Fruit fly (Drosophila melanogaster) whole organism, embryonic: Measurements from ENCODE around the gene Rack1.
A peak's percentile ranks its signal among the peaks of the same experiment; 100 is the strongest.

Source experiments
- B-H2 ChIP-seq: fragments of 200-800 bp; sonication (Bioruptor generic); optimal IDR thresholded peaks from 2 replicates; lab custom pipeline; 2018; ENCODE audit warnings: missing biosample characterization, mild to moderate bottlenecking, missing genetic modification characterization
- CG10209 ChIP-seq: fragments of 200-800 bp; sonication (Bioruptor generic); optimal IDR thresholded peaks from 3 replicates; lab custom pipeline; 2017; ENCODE audit warnings: missing biosample characterization, mild to moderate bottlenecking, missing genetic modification characterization, missing genetic modification reagents
- CG10274 ChIP-seq: fragments of 200-800 bp; sonication (Bioruptor generic); optimal IDR thresholded peaks from 3 replicates; lab custom pipeline; 2017; ENCODE audit warnings: missing biosample characterization, mild to moderate bottlenecking, missing genetic modification characterization
- CG10366 ChIP-seq: fragments of 200-800 bp; sonication (Bioruptor generic); IDR thresholded peaks from 2 replicates; pipeline ENCODE4 v1.3.6; 2022; ENCODE audit warnings: missing biosample characterization, missing genetic modification characterization
- CG12744 ChIP-seq: fragments of 200-800 bp; sonication (Bioruptor generic); optimal IDR thresholded peaks from 2 replicates; lab custom pipeline; 2016; ENCODE audit warnings: missing biosample characterization, missing genetic modification characterization
- CG17359 ChIP-seq: fragments of 200-800 bp; sonication (Bioruptor generic); optimal IDR thresholded peaks from 3 replicates; lab custom pipeline; 2018; ENCODE audit warnings: missing biosample characterization, mild to moderate bottlenecking, missing genetic modification characterization, moderate library complexity
- CG17829 ChIP-seq: fragments of 200-800 bp; optimal IDR thresholded peaks from 2 replicates; lab custom pipeline; 2019; ENCODE audit warnings: missing biosample characterization, mild to moderate bottlenecking, missing genetic modification characterization, moderate library complexity
- CG32767 ChIP-seq: fragments of 200-800 bp; sonication (Bioruptor generic); IDR thresholded peaks from 2 replicates; pipeline ENCODE4 v1.3.6; 2022; ENCODE audit warnings: missing biosample characterization, missing genetic modification characterization
- CG3726 ChIP-seq: fragments of 200-800 bp; sonication (Bioruptor generic); IDR thresholded peaks from 3 replicates; pipeline ENCODE4, ENCODE4 v1.3.6; 2022; ENCODE audit warnings: missing biosample characterization, missing genetic modification characterization
- CG3847 ChIP-seq: fragments of 200-800 bp; sonication (Bioruptor generic); IDR thresholded peaks from 2 replicates; pipeline ENCODE4 v1.3.6; 2022; ENCODE audit warnings: missing biosample characterization, missing genetic modification characterization
- CG3995 ChIP-seq: fragments of 200-800 bp; sonication (Bioruptor generic); optimal IDR thresholded peaks from 3 replicates; lab custom pipeline; 2016; ENCODE audit warnings: missing biosample characterization, missing genetic modification characterization
- CG6689 ChIP-seq: fragments of 200-800 bp; sonication (Bioruptor generic); IDR thresholded peaks from 2 replicates; pipeline ENCODE4 v1.3.6; 2022; ENCODE audit warnings: missing biosample characterization, missing genetic modification characterization
- CG6791 ChIP-seq: fragments of 200-800 bp; sonication (Bioruptor generic); IDR thresholded peaks from 3 replicates; pipeline ENCODE4 v1.3.6; 2022; ENCODE audit warnings: missing biosample characterization, missing genetic modification characterization; ENCODE audit not compliant: partially characterized antibody
- CG7987 ChIP-seq: fragments of 200-800 bp; sonication (Bioruptor generic); optimal IDR thresholded peaks from 2 replicates; lab custom pipeline; 2018; ENCODE audit warnings: missing biosample characterization, mild to moderate bottlenecking, missing genetic modification characterization, moderate library complexity
- CG8281 ChIP-seq: fragments of 200-800 bp; sonication (Bioruptor generic); optimal IDR thresholded peaks from 2 replicates; lab custom pipeline; 2018; ENCODE audit warnings: missing biosample characterization, mild to moderate bottlenecking, missing genetic modification characterization, moderate library complexity
- CG9727 ChIP-seq: fragments of 200-800 bp; sonication (Bioruptor generic); optimal IDR thresholded peaks from 3 replicates; lab custom pipeline; 2017; ENCODE audit warnings: missing biosample characterization, mild to moderate bottlenecking, missing genetic modification characterization
- CHES-1-like ChIP-seq: fragments of 200-800 bp; sonication (Bioruptor generic); optimal IDR thresholded peaks from 2 replicates; lab custom pipeline; 2016; ENCODE audit warnings: missing biosample characterization, missing genetic modification characterization
- Ets65A ChIP-seq: fragments of 200-800 bp; sonication (Bioruptor generic); peaks from one replicate; lab custom pipeline; 2016; ENCODE audit warnings: missing biosample characterization, missing genetic modification characterization
- Hr3 ChIP-seq: fragments of 200-800 bp; sonication (Bioruptor generic); optimal IDR thresholded peaks from 3 replicates; lab custom pipeline; 2016; ENCODE audit warnings: missing biosample characterization, missing genetic modification characterization
- Hr78 ChIP-seq, 2 experiments: fragments of 200-800 bp in 1 of 2; fragments of >200 bp in 1 of 2; sonication (Bioruptor generic) in 1 of 2; optimal IDR thresholded peaks; 2 replicates each; lab custom pipeline; 2017 to 2019; ENCODE audit warnings: missing biosample characterization in 2 of 2, missing genetic modification characterization in 2 of 2, mild to moderate bottlenecking in 1 of 2, moderate library complexity in 1 of 2
- Meics ChIP-seq: fragments of 200-800 bp; sonication (Bioruptor generic); optimal IDR thresholded peaks from 2 replicates; lab custom pipeline; 2017; ENCODE audit warnings: missing biosample characterization, mild to moderate bottlenecking, missing genetic modification characterization
- Neu2 ChIP-seq: fragments of 200-800 bp; sonication (Bioruptor generic); optimal IDR thresholded peaks from 3 replicates; lab custom pipeline; 2016; ENCODE audit warnings: missing biosample characterization, missing genetic modification characterization, borderline replicate concordance
- Opbp ChIP-seq: fragments of 200-800 bp; sonication (Bioruptor generic); IDR thresholded peaks from 3 replicates; pipeline ENCODE4 v1.3.6; 2022; ENCODE audit warnings: missing biosample characterization, missing genetic modification characterization; ENCODE audit not compliant: partially characterized antibody
- Spps ChIP-seq: fragments of 200-800 bp; sonication (Bioruptor generic); optimal IDR thresholded peaks from 2 replicates; lab custom pipeline; 2018; ENCODE audit warnings: missing biosample characterization, mild to moderate bottlenecking, missing genetic modification characterization
- Sry-δ ChIP-seq: fragments of 200-800 bp; sonication (Bioruptor generic); optimal IDR thresholded peaks from 2 replicates; lab custom pipeline; 2016; ENCODE audit warnings: missing biosample characterization, missing genetic modification characterization
- YL-1 ChIP-seq: fragments of 200-800 bp; sonication (Bioruptor generic); optimal IDR thresholded peaks from 3 replicates; lab custom pipeline; 2017; ENCODE audit warnings: missing biosample characterization, mild to moderate bottlenecking, missing genetic modification characterization
- chif ChIP-seq, 2 experiments: fragments of 200-800 bp; sonication (Bioruptor generic); optimal IDR thresholded peaks; 3 replicates each; lab custom pipeline; 2016; ENCODE audit warnings: missing biosample characterization in 2 of 2, missing genetic modification characterization in 2 of 2
- chinmo ChIP-seq: fragments of 200-800 bp; sonication (Bioruptor generic); IDR thresholded peaks from 4 replicates; pipeline ENCODE4 v1.3.6; 2022; ENCODE audit warnings: missing biosample characterization, missing genetic modification characterization; ENCODE audit not compliant: partially characterized antibody
- ftz-f1 ChIP-seq: fragments of 200-800 bp; sonication (Bioruptor generic); optimal IDR thresholded peaks from 2 replicates; lab custom pipeline; 2016; ENCODE audit warnings: missing biosample characterization, missing genetic modification characterization
- fu2 ChIP-seq: fragments of 200-800 bp; sonication (Bioruptor generic); optimal IDR thresholded peaks from 2 replicates; lab custom pipeline; 2016; ENCODE audit warnings: missing biosample characterization, missing genetic modification characterization
- gcm ChIP-seq: fragments of 200-800 bp; sonication (Bioruptor generic); optimal IDR thresholded peaks from 2 replicates; lab custom pipeline; 2019; ENCODE audit warnings: missing biosample characterization, mild to moderate bottlenecking, missing genetic modification characterization, moderate library complexity
- her ChIP-seq: fragments of 200-800 bp; sonication (Bioruptor generic); optimal IDR thresholded peaks from 2 replicates; lab custom pipeline; 2016; ENCODE audit warnings: missing biosample characterization, missing genetic modification characterization
- inv ChIP-seq: fragments of 200-800 bp; sonication (Bioruptor generic); IDR thresholded peaks from 2 replicates; pipeline ENCODE4 v1.3.6; 2022; ENCODE audit warnings: missing biosample characterization, missing genetic modification characterization; ENCODE audit not compliant: partially characterized antibody
- kay ChIP-seq: fragments of 200-800 bp; sonication (Bioruptor generic); optimal IDR thresholded peaks from 2 replicates; lab custom pipeline; 2016; ENCODE audit warnings: missing biosample characterization, missing genetic modification characterization
- lola ChIP-seq, 3 experiments: fragments of >200 bp in 2 of 3; fragments of 200-800 bp in 1 of 3; sonication (Bioruptor generic) in 1 of 3; optimal IDR thresholded peaks; 2 replicates each; lab custom pipeline; 2017 to 2019; ENCODE audit warnings: missing biosample characterization in 3 of 3, missing genetic modification characterization in 3 of 3, mild to moderate bottlenecking in 1 of 3, moderate library complexity in 1 of 3
- nau ChIP-seq: fragments of 200-800 bp; sonication (Bioruptor generic); optimal IDR thresholded peaks from 3 replicates; lab custom pipeline; 2017; ENCODE audit warnings: missing biosample characterization, mild to moderate bottlenecking, missing genetic modification characterization, missing genetic modification reagents
- nom ChIP-seq: fragments of 200-800 bp; sonication (Bioruptor generic); optimal IDR thresholded peaks from 2 replicates; lab custom pipeline; 2017; ENCODE audit warnings: missing biosample characterization, missing genetic modification characterization, mild to moderate bottlenecking, moderate library complexity, missing genetic modification reagents
- onecut ChIP-seq: fragments of 200-800 bp; sonication (Bioruptor generic); IDR thresholded peaks from 2 replicates; pipeline ENCODE4 v1.3.6; 2022; ENCODE audit warnings: missing biosample characterization, missing genetic modification characterization
- prd ChIP-seq, 3 experiments: fragments of >200 bp in 2 of 3; fragments of 200-800 bp in 1 of 3; sonication (Bioruptor generic) in 1 of 3; optimal IDR thresholded peaks in 2 of 3; IDR thresholded peaks in 1 of 3; 2 replicates in 2 of 3; 3 replicates in 1 of 3; pipeline versions ENCODE4 v1.3.6 to Lab custom; 2017 to 2022; ENCODE audit warnings: missing biosample characterization in 1 of 3, missing genetic modification characterization in 1 of 3
- pzg ChIP-seq: fragments of 200-800 bp; sonication (Bioruptor generic); optimal IDR thresholded peaks from 3 replicates; lab custom pipeline; 2018; ENCODE audit warnings: missing biosample characterization, mild to moderate bottlenecking, missing genetic modification characterization, moderate library complexity
- rib ChIP-seq: fragments of 200-800 bp; sonication (Bioruptor generic); IDR thresholded peaks from 2 replicates; pipeline ENCODE4 v1.3.6; 2022; ENCODE audit warnings: missing biosample characterization, missing genetic modification characterization
- sens ChIP-seq: fragments of 200-800 bp; sonication (Bioruptor generic); peaks from one replicate; lab custom pipeline; 2016; ENCODE audit warnings: missing biosample characterization, missing genetic modification characterization
- slbo ChIP-seq: fragments of 200-800 bp; sonication (Bioruptor generic); IDR thresholded peaks from 2 replicates; pipeline ENCODE4 v1.3.6; 2022; ENCODE audit warnings: missing biosample characterization, missing genetic modification characterization
- sna ChIP-seq: fragments of 200-800 bp; sonication (Bioruptor generic); IDR thresholded peaks from 2 replicates; pipeline ENCODE4 v1.3.6; 2022; ENCODE audit warnings: missing biosample characterization, missing genetic modification characterization; ENCODE audit not compliant: partially characterized antibody
- sug ChIP-seq: fragments of 200-800 bp; optimal IDR thresholded peaks from 2 replicates; lab custom pipeline; 2019; ENCODE audit warnings: missing biosample characterization, mild to moderate bottlenecking, missing genetic modification characterization, moderate library complexity
- yki ChIP-seq: fragments of >200 bp; optimal IDR thresholded peaks from 3 replicates; lab custom pipeline; 2018
- zfh1 ChIP-seq: fragments of 200-800 bp; sonication (Bioruptor generic); IDR thresholded peaks from 3 replicates; pipeline ENCODE4 v1.3.6; 2022; ENCODE audit warnings: missing biosample characterization, missing genetic modification characterization

Gene Rack1

dm6 chr2L:7811249-7812002, 15.7 kb downstream of the Rack1 start, which contains the start of gene LanB1 (continued):
- TF ChIP-seq CG17359 (tag; lab: Kevin White, UChicago) (peak; percentile 39), her (GFP tag; lab: Kevin White, UChicago) (peak; percentile 61), CG3726 (GFP tag; lab: Robert Waterston, UW) (no peak), pzg (peak; percentile 34), CHES-1-like (peak; percentile 11), nau (GFP tag; lab: Kevin White, UChicago) (peak; percentile 8), CG3995 (GFP tag; lab: Kevin White, UChicago) (no peak), CG9727 (GFP tag; lab: Kevin White, UChicago) (no peak), Ets65A (GFP tag; lab: Kevin White, UChicago) (no peak), Neu2 (no peak), prd (optimal IDR thresholded peaks at IDR 0.05; lab: Kevin White, UChicago) (no peak), prd (GFP tag; IDR thresholded peaks at IDR 0.05; lab: Robert Waterston, UW) (0 out of 3 replicates have a peak, but pooled peaks have one; percentile 8), Hr78 (GFP tag; optimal IDR thresholded peaks at IDR 0.05; lab: Kevin White, UChicago) (no peak), Sry-δ (GFP tag; lab: Kevin White, UChicago) (peak; percentile 49), CG8281 (tag; lab: Kevin White, UChicago) (no peak), CG12744 (GFP tag; lab: Kevin White, UChicago) (no peak), yki (lab: Kevin White, UChicago) (no peak), sna (GFP tag; lab: Robert Waterston, UW) (0 out of 2 replicates have a peak, but pooled peaks have one; percentile 37), CG7987 (peak; percentile 36), sug (no peak), onecut (0 out of 2 replicates have a peak, but pooled peaks have one; percentile 27), zfh1 (GFP tag; lab: Robert Waterston, UW) (no peak; the same call in 2 of the 3 replicates), lola (GFP tag; optimal IDR thresholded peaks at IDR 0.05; lab: Kevin White, UChicago) (no peak), Hr3 (GFP tag; lab: Kevin White, UChicago) (no peak), CG17829 (tag; lab: Kevin White, UChicago) (peak; percentile 7), chif (GFP tag; optimal IDR thresholded peaks at IDR 0.05; lab: Kevin White, UChicago) (no peak), CG10366 (GFP tag; lab: Robert Waterston, UW) (no peak), fu2 (GFP tag; lab: Kevin White, UChicago) (no peak), CG10274 (GFP tag; lab: Kevin White, UChicago) (no peak), CG3847 (GFP tag; lab: Robert Waterston, UW) (no peak), CG6689 (no peak), Meics (no peak), chinmo (GFP tag; lab: Robert Waterston, UW) (0 out of 4 replicates have a peak, but pooled peaks have one; percentile 47), gcm (GFP tag; lab: Kevin White, UChicago) (no peak), CG10209 (no peak), CG6791 (GFP tag; lab: Robert Waterston, UW) (peak; percentile 61; the same call in 2 of the 3 replicates), inv (peak; percentile 31; the same call in 1 of the 2 replicates), B-H2 (GFP tag; lab: Kevin White, UChicago) (no peak), YL-1 (GFP tag; lab: Kevin White, UChicago) (peak; percentile 7), ftz-f1 (GFP tag; lab: Kevin White, UChicago) (peak; percentile 28), CG32767 (GFP tag; lab: Robert Waterston, UW) (peak; percentile 77), rib (peak; percentile 60; the same call in 1 of the 2 replicates), slbo (GFP tag; lab: Robert Waterston, UW) (0 out of 2 replicates have a peak, but pooled peaks have one; percentile 12), sens (peak; percentile 73), Spps (tag; lab: Kevin White, UChicago) (no peak), nom (peak; percentile 14), kay (GFP tag; lab: Kevin White, UChicago) (no peak), Opbp (GFP tag; lab: Robert Waterston, UW) (peak; percentile 62)
